Fruit fly (Drosophila melanogaster) ovary, adult (tissue): ENCODE results near the gene CG33702.

Experiments
- CG17801 ChIP-seq: fragments of 200-800 bp; optimal IDR thresholded peaks from 2 replicates; lab custom pipeline; 2019; ENCODE audit warnings: missing biosample characterization, mild to moderate bottlenecking, missing genetic modification characterization, moderate library complexity; ENCODE audit not compliant: partially characterized antibody

The CG33702 gene

dm6 chr3L:9465652-9466244 is 47.5 kb downstream of the CG33702 start:
- TF ChIP-seq CG17801 (GFP tag; lab: Kevin White, UChicago) = no peak
